Worm (Caenorhabditis elegans) whole organism, mixed stage, embryonic: ENCODE results near the gene sup-26.

Source experiments
- elt-1 ChIP-seq: sonication (generic microtip); optimal IDR thresholded peaks from 2 replicates; lab custom pipeline; 2017; ENCODE audit warnings: missing genetic modification characterization, mild to moderate bottlenecking, missing compliant biosample characterization, antibody characterized with exemption, moderate library complexity, borderline replicate concordance; ENCODE audit not compliant: insufficient read depth
- lin-13 ChIP-seq: fragments of 150-350 bp; optimal IDR thresholded peaks from 2 replicates; lab custom pipeline; 2014; ENCODE audit warnings: missing biosample characterization, missing genetic modification characterization
- mls-2 ChIP-seq: sonication (generic microtip); optimal IDR thresholded peaks from 2 replicates; lab custom pipeline; 2016; ENCODE audit warnings: mild to moderate bottlenecking, missing genetic modification characterization, moderate library complexity, missing compliant biosample characterization
- nhr-12 ChIP-seq: fragments of 150-350 bp; optimal IDR thresholded peaks from 2 replicates; lab custom pipeline; 2014; ENCODE audit warnings: missing biosample characterization, missing genetic modification characterization

- TF ChIP-seq mls-2 (tag; lab: Kevin White, UChicago) (no peak), elt-1 (tag; lab: Kevin White, UChicago) (no peak), nhr-12 (no peak), lin-13 (no peak)
Measured at ce11 chrIII:4242225-4242862, 37.7 kb downstream of the sup-26 start, which contains the start of gene F43C1.7.
